Fruit fly (Drosophila melanogaster) whole organism, wandering third instar larva: ENCODE measurements around the gene CG3386.

ENCODE experiments used
- Abd-B ChIP-seq: fragments of >200 bp; optimal IDR thresholded peaks from 2 replicates; lab custom pipeline; 2017; ENCODE audit warnings: missing biosample characterization, missing genetic modification characterization
- Dfd ChIP-seq: fragments of >200 bp; optimal IDR thresholded peaks from 2 replicates; lab custom pipeline; 2017; ENCODE audit warnings: missing biosample characterization, missing genetic modification characterization
- Dif ChIP-seq: fragments of 200-275, 200-300 bp; sonication (Bioruptor generic); optimal IDR thresholded peaks from 2 replicates; lab custom pipeline; 2018; ENCODE audit warnings: missing biosample characterization, missing genetic modification characterization; ENCODE audit not compliant: partially characterized antibody
- Hr83 ChIP-seq: fragments of 200-300 bp; sonication (Bioruptor generic); optimal IDR thresholded peaks from 2 replicates; lab custom pipeline; 2016; ENCODE audit warnings: missing biosample characterization, mild to moderate bottlenecking, missing genetic modification characterization, moderate library complexity; ENCODE audit not compliant: poor library complexity, severe bottlenecking
- Myc ChIP-seq: fragments of >200 bp; optimal IDR thresholded peaks from 2 replicates; lab custom pipeline; 2017
- dsf ChIP-seq: sonication (Bioruptor generic); optimal IDR thresholded peaks from 2 replicates; lab custom pipeline; 2016; ENCODE audit warnings: missing biosample characterization, missing genetic modification characterization, borderline replicate concordance
- foxo ChIP-seq, 2 experiments: fragments of 200-800 bp; sonication (Bioruptor generic); optimal IDR thresholded peaks; 2 replicates in 1 of 2; 3 replicates in 1 of 2; lab custom pipeline; 2016 to 2017; ENCODE audit warnings: missing biosample characterization in 2 of 2, missing genetic modification characterization in 2 of 2
- fru ChIP-seq: fragments of 200-800 bp; sonication (Bioruptor generic); optimal IDR thresholded peaks from 3 replicates; lab custom pipeline; 2016; ENCODE audit warnings: missing biosample characterization, mild to moderate bottlenecking, missing genetic modification characterization
- jim ChIP-seq: fragments of 175-275, 200-325 bp; sonication (Bioruptor generic); optimal IDR thresholded peaks from 2 replicates; lab custom pipeline; 2016; ENCODE audit warnings: missing biosample characterization, mild to moderate bottlenecking, missing genetic modification characterization
- pan ChIP-seq: fragments of >200 bp; optimal IDR thresholded peaks from 2 replicates; lab custom pipeline; 2017
- psq ChIP-seq: fragments of 200-800 bp; sonication (Bioruptor generic); optimal IDR thresholded peaks from 3 replicates; lab custom pipeline; 2017; ENCODE audit warnings: missing biosample characterization, mild to moderate bottlenecking, missing genetic modification characterization, moderate library complexity
- rgr ChIP-seq: fragments of 200-800 bp; sonication (Bioruptor generic); optimal IDR thresholded peaks from 3 replicates; lab custom pipeline; 2016; ENCODE audit warnings: missing biosample characterization, mild to moderate bottlenecking, missing genetic modification characterization
- sage ChIP-seq: fragments of 200-800 bp; sonication (Bioruptor generic); optimal IDR thresholded peaks from 2 replicates; lab custom pipeline; 2016; ENCODE audit warnings: missing biosample characterization, mild to moderate bottlenecking, missing genetic modification characterization
- tai ChIP-seq: sonication (Bioruptor generic); optimal IDR thresholded peaks from 2 replicates; lab custom pipeline; 2016; ENCODE audit warnings: missing biosample characterization, missing genetic modification characterization

DNA sequence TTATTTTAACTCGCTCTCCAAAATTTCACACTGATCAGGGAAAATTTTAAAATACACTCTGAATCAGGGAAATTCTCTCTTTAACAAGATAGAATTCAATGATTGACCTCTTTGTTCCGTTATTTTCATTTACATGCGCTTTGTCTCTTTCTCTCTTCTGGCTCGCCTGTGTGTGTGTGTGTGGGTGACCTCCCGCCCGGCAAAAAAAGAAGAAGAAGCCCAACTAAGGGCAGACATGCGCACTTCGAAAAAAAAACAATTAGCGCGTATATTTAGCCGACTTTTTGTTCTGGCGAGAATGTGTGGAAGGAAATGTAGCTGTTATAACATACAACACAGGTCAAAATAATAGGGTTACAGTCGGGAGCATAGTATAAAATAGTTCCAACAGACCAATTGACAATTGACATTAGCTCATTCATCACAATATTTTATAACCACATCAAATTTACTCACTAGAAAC lies at the start of gene CG3386:
- TF ChIP-seq sage (GFP tag; lab: Kevin White, UChicago), result no peak
- no peak for TF ChIP-seq Myc (lab: Kevin White, UChicago)
- no peak for TF ChIP-seq psq
- no peak for TF ChIP-seq foxo (GFP tag; optimal IDR thresholded peaks at IDR 0.05; lab: Kevin White, UChicago)
- no peak for TF ChIP-seq fru (GFP tag; lab: Kevin White, UChicago)
- no peak for TF ChIP-seq rgr (GFP tag; lab: Kevin White, UChicago)
- TF ChIP-seq tai, result no peak
- TF ChIP-seq pan, result no peak
- TF ChIP-seq jim (GFP tag; lab: Kevin White, UChicago), result no peak
- no peak for TF ChIP-seq dsf (GFP tag; lab: Kevin White, UChicago)
- TF ChIP-seq Dfd (GFP tag; lab: Kevin White, UChicago), result no peak
- no peak for TF ChIP-seq Dif (GFP tag; lab: Kevin White, UChicago)
- TF ChIP-seq Abd-B (GFP tag; lab: Kevin White, UChicago), result no peak
- no peak for TF ChIP-seq Hr83 (GFP tag; lab: Kevin White, UChicago)
